Worm (Caenorhabditis elegans) whole organism, L3 larva: ENCODE measurements around the gene T20D4.7.
"Not testable (repeated sequence)": the region's sequence is repeated elsewhere in the genome, so short reads cannot be mapped to it uniquely, and the experiment has no call there.

Experiments used
- R02D3.7 ChIP-seq: fragments of 150-350 bp; optimal IDR thresholded peaks from 2 replicates; lab custom pipeline; 2014; ENCODE audit warnings: missing biosample characterization, missing genetic modification characterization
- ZK546.5 ChIP-seq: sonication (generic microtip); optimal IDR thresholded peaks from 2 replicates; lab custom pipeline; 2017; ENCODE audit warnings: missing biosample characterization, missing genetic modification characterization
- aly-2 ChIP-seq: fragments of 150-350 bp; optimal IDR thresholded peaks from 2 replicates; lab custom pipeline; 2014; ENCODE audit warnings: missing biosample characterization, missing genetic modification characterization
- ama-1 ChIP-seq: fragments of 150-350 bp; optimal IDR thresholded peaks from 2 replicates; lab custom pipeline; 2018
- ceh-16 ChIP-seq: sonication (generic microtip); optimal IDR thresholded peaks from 2 replicates; lab custom pipeline; 2017; ENCODE audit warnings: missing biosample characterization, missing genetic modification characterization
- ceh-28 ChIP-seq: fragments of 150-350 bp; optimal IDR thresholded peaks from 2 replicates; lab custom pipeline; 2014; ENCODE audit warnings: missing biosample characterization, missing genetic modification reagents, missing genetic modification characterization
- ceh-82 ChIP-seq: fragments of 150-350 bp; optimal IDR thresholded peaks from 2 replicates; lab custom pipeline; 2014; ENCODE audit warnings: missing biosample characterization, missing genetic modification characterization
- ceh-9 ChIP-seq: sonication (generic microtip); optimal IDR thresholded peaks from 2 replicates; lab custom pipeline; 2018; ENCODE audit warnings: missing biosample characterization, missing genetic modification characterization
- egl-27 ChIP-seq: sonication (generic microtip); optimal IDR thresholded peaks from 4 replicates; lab custom pipeline; 2017; ENCODE audit warnings: missing biosample characterization, missing genetic modification reagents, missing genetic modification characterization
- egl-5 ChIP-seq: fragments of 150-350 bp; optimal IDR thresholded peaks from 2 replicates; lab custom pipeline; 2017; ENCODE audit warnings: missing biosample characterization, missing genetic modification reagents, missing genetic modification characterization, inconsistent platforms
- elt-1 ChIP-seq: fragments of 150-350 bp; optimal IDR thresholded peaks from 2 replicates; lab custom pipeline; 2014; ENCODE audit warnings: missing biosample characterization, missing genetic modification characterization
- elt-2 ChIP-seq: sonication (generic microtip); optimal IDR thresholded peaks from 2 replicates; lab custom pipeline; 2016; ENCODE audit warnings: missing genetic modification reagents, mild to moderate bottlenecking, missing genetic modification characterization, missing compliant biosample characterization
- elt-3 ChIP-seq, 3 experiments: fragments of 150-350 bp in 1 of 3; sonication (generic microtip) in 2 of 3; optimal IDR thresholded peaks; 2 replicates in 2 of 3; 4 replicates in 1 of 3; lab custom pipeline; 2014 to 2017; ENCODE audit warnings: missing biosample characterization in 3 of 3, missing genetic modification characterization in 3 of 3
- eor-1 ChIP-seq, 2 experiments: fragments of 150-350 bp; optimal IDR thresholded peaks; 2 replicates each; lab custom pipeline; 2014 to 2018; ENCODE audit warnings: missing biosample characterization in 2 of 2, missing genetic modification characterization in 2 of 2
- fkh-10 ChIP-seq: sonication (generic microtip); optimal IDR thresholded peaks from 2 replicates; lab custom pipeline; 2017; ENCODE audit warnings: missing biosample characterization, missing genetic modification reagents, missing genetic modification characterization
- fkh-2 ChIP-seq: fragments of 150-350 bp; optimal IDR thresholded peaks from 2 replicates; lab custom pipeline; 2014; ENCODE audit warnings: missing biosample characterization, missing genetic modification reagents, missing genetic modification characterization
- fos-1 ChIP-seq: fragments of 150-350 bp; optimal IDR thresholded peaks from 2 replicates; lab custom pipeline; 2014; ENCODE audit warnings: missing biosample characterization, missing genetic modification characterization
- jun-1 ChIP-seq: fragments of 150-350 bp; optimal IDR thresholded peaks from 2 replicates; lab custom pipeline; 2014; ENCODE audit warnings: missing biosample characterization, missing genetic modification reagents, missing genetic modification characterization
- lin-15B ChIP-seq: fragments of 150-350 bp; optimal IDR thresholded peaks from 2 replicates; lab custom pipeline; 2014; ENCODE audit warnings: missing biosample characterization, missing genetic modification characterization
- lin-39 ChIP-seq: fragments of 150-350 bp; optimal IDR thresholded peaks from 2 replicates; lab custom pipeline; 2018; ENCODE audit warnings: missing biosample characterization, missing genetic modification reagents, missing genetic modification characterization
- lsy-12 ChIP-seq: sonication (generic microtip); optimal IDR thresholded peaks from 2 replicates; lab custom pipeline; 2016; ENCODE audit warnings: mild to moderate bottlenecking, missing genetic modification characterization, missing compliant biosample characterization
- mml-1 ChIP-seq: fragments of 150-350 bp; sonication (generic microtip); optimal IDR thresholded peaks from 3 replicates; lab custom pipeline; 2014; ENCODE audit warnings: missing biosample characterization, missing genetic modification characterization
- nhr-11 ChIP-seq: fragments of 150-350 bp; optimal IDR thresholded peaks from 2 replicates; lab custom pipeline; 2014; ENCODE audit warnings: missing biosample characterization, missing genetic modification characterization
- nhr-12 ChIP-seq: fragments of 150-350 bp; optimal IDR thresholded peaks from 2 replicates; lab custom pipeline; 2014; ENCODE audit warnings: missing biosample characterization, missing genetic modification characterization
- nhr-25 ChIP-seq: sonication (generic microtip); optimal IDR thresholded peaks from 2 replicates; lab custom pipeline; 2017; ENCODE audit warnings: missing biosample characterization, missing genetic modification characterization
- nhr-28 ChIP-seq: fragments of 150-350 bp; optimal IDR thresholded peaks from 2 replicates; lab custom pipeline; 2014; ENCODE audit warnings: missing biosample characterization, missing genetic modification characterization
- nhr-43 ChIP-seq: sonication (generic microtip); optimal IDR thresholded peaks from 2 replicates; lab custom pipeline; 2016; ENCODE audit warnings: mild to moderate bottlenecking, missing genetic modification characterization, missing compliant biosample characterization; ENCODE audit not compliant: poor library complexity, severe bottlenecking
- nhr-67 ChIP-seq: fragments of 150-350 bp; optimal IDR thresholded peaks from 2 replicates; lab custom pipeline; 2014; ENCODE audit warnings: missing biosample characterization, missing genetic modification characterization
- nhr-77 ChIP-seq: fragments of 150-350 bp; optimal IDR thresholded peaks from 2 replicates; lab custom pipeline; 2014; ENCODE audit warnings: missing biosample characterization, missing genetic modification characterization
- pha-4 ChIP-seq: fragments of 150-350 bp; optimal IDR thresholded peaks from 2 replicates; lab custom pipeline; 2014; ENCODE audit warnings: missing biosample characterization, missing genetic modification reagents, missing genetic modification characterization
- pqm-1 ChIP-seq: fragments of 150-350 bp; optimal IDR thresholded peaks from 2 replicates; lab custom pipeline; 2017; ENCODE audit warnings: missing biosample characterization, missing genetic modification characterization, inconsistent platforms
- sea-2 ChIP-seq: fragments of 150-350 bp; sonication (generic microtip); optimal IDR thresholded peaks from 4 replicates; lab custom pipeline; 2014; ENCODE audit warnings: missing biosample characterization, missing genetic modification reagents, missing genetic modification characterization
- skn-1 ChIP-seq: fragments of 150-350 bp; optimal IDR thresholded peaks from 2 replicates; lab custom pipeline; 2014; ENCODE audit warnings: missing biosample characterization, missing genetic modification characterization
- snpc-4 ChIP-seq: fragments of 150-350 bp; optimal IDR thresholded peaks from 2 replicates; lab custom pipeline; 2014; ENCODE audit warnings: missing biosample characterization, missing genetic modification characterization
- tbx-2 ChIP-seq: sonication (generic microtip); optimal IDR thresholded peaks from 2 replicates; lab custom pipeline; 2016; ENCODE audit warnings: mild to moderate bottlenecking, missing genetic modification characterization, missing compliant biosample characterization
- unc-39 ChIP-seq: sonication (generic microtip); optimal IDR thresholded peaks from 4 replicates; lab custom pipeline; 2017; ENCODE audit warnings: missing biosample characterization, missing genetic modification characterization
- zag-1 ChIP-seq: fragments of 150-350 bp; optimal IDR thresholded peaks from 2 replicates; lab custom pipeline; 2014; ENCODE audit warnings: missing biosample characterization, missing genetic modification characterization

The T20D4.7 gene

ce11 chrV:3394065-3394464 is 14.6 kb upstream of the T20D4.7 start:
- TF ChIP-seq fkh-10 (no peak), elt-2 (tag; lab: Kevin White, UChicago) (no peak), elt-1 (tag; lab: Kevin White, UChicago) (no peak), lin-39 (tag; lab: Kevin White, UChicago) (no peak), ZK546.5 (tag; lab: Kevin White, UChicago) (no peak), eor-1 (tag; optimal IDR thresholded peaks at IDR 0.05; lab: Kevin White, UChicago) (no peak), ama-1 (lab: Kevin White, UChicago) (no peak), ceh-16 (tag; lab: Kevin White, UChicago) (no peak), nhr-25 (no peak), pqm-1 (tag; lab: Kevin White, UChicago) (no peak), pha-4 (tag; lab: Kevin White, UChicago) (no peak), nhr-28 (no peak), tbx-2 (tag; lab: Kevin White, UChicago) (no peak), sea-2 (GFP tag; lab: Kevin White, UChicago) (no peak)

- TF ChIP-seq elt-3 (tag; optimal IDR thresholded peaks at IDR 0.05; lab: Kevin White, UChicago): no peak
- TF ChIP-seq fkh-10: no peak
- TF ChIP-seq unc-39: no peak
- TF ChIP-seq sea-2 (GFP tag; lab: Kevin White, UChicago): no peak
- no peak for TF ChIP-seq nhr-67
- no peak for TF ChIP-seq nhr-28
- no peak for TF ChIP-seq ceh-82 (tag; lab: Kevin White, UChicago)
- no peak for TF ChIP-seq lin-15B (tag; lab: Kevin White, UChicago)
- no peak for TF ChIP-seq nhr-77
- no peak for TF ChIP-seq ZK546.5 (tag; lab: Kevin White, UChicago)
- no peak for TF ChIP-seq elt-1 (tag; lab: Kevin White, UChicago)
- no peak for TF ChIP-seq skn-1 (tag; lab: Kevin White, UChicago)
- TF ChIP-seq nhr-12 (tag; lab: Kevin White, UChicago): no peak
- no peak for TF ChIP-seq zag-1
Measured at ce11 chrV:3394694-3395240, 13.9 kb upstream of the T20D4.7 start, which contains the start of gene T20D4.15. Gene T20D4.15, minus strand, starts transcription at chrV:3394744.

ce11 chrV:3396765-3397164 is 11.9 kb upstream of the T20D4.7 start, which contains the start of gene T20D4.12:
Gene T20D4.12, plus strand, starts transcription at chrV:3397065.
- TF ChIP-seq ceh-28 (tag; lab: Kevin White, UChicago); egl-5 (tag; lab: Kevin White, UChicago); lsy-12: not testable (repeated sequence)

ce11 chrV:3398314-3398713 is 10.4 kb upstream of the T20D4.7 start, which contains the start of gene T20D4.11:
Gene T20D4.11, plus strand, starts transcription at chrV:3398690.
- TF ChIP-seq elt-1 (tag; lab: Kevin White, UChicago): no peak
- no peak for TF ChIP-seq nhr-67
- TF ChIP-seq fkh-2 (tag; lab: Kevin White, UChicago): no peak
- TF ChIP-seq egl-27 (tag; lab: Kevin White, UChicago): no peak
- no peak for TF ChIP-seq snpc-4 (tag; lab: Kevin White, UChicago)
- no peak for TF ChIP-seq R02D3.7 (tag; lab: Kevin White, UChicago)
- no peak for TF ChIP-seq aly-2 (tag; lab: Kevin White, UChicago)
- TF ChIP-seq fkh-10: no peak
- TF ChIP-seq nhr-43 (tag; lab: Kevin White, UChicago): no peak
- no peak for TF ChIP-seq lin-39 (tag; lab: Kevin White, UChicago)
- no peak for TF ChIP-seq fos-1 (tag; lab: Kevin White, UChicago)
- no peak for TF ChIP-seq ceh-16 (tag; lab: Kevin White, UChicago)
- no peak for TF ChIP-seq mml-1 (tag; lab: Kevin White, UChicago)
- TF ChIP-seq pqm-1 (tag; lab: Kevin White, UChicago): no peak
- no peak for TF ChIP-seq nhr-11 (tag; lab: Kevin White, UChicago)
- TF ChIP-seq sea-2 (GFP tag; lab: Kevin White, UChicago): no peak
- TF ChIP-seq lsy-12: no peak
- TF ChIP-seq elt-3 (tag; optimal IDR thresholded peaks at IDR 0.05; lab: Kevin White, UChicago): no peak
- no peak for TF ChIP-seq jun-1 (tag; lab: Kevin White, UChicago)
- TF ChIP-seq ceh-9 (tag; lab: Kevin White, UChicago): no peak
